Worm (Caenorhabditis elegans) whole organism, L1 larva: Measurements from ENCODE around the gene his-59.

Experiments used
- C04F5.9 ChIP-seq: sonication (generic microtip); optimal IDR thresholded peaks from 2 replicates; lab custom pipeline; 2016; ENCODE audit warnings: missing genetic modification characterization, missing compliant biosample characterization
- F16B12.6 ChIP-seq: fragments of 150-350 bp; optimal IDR thresholded peaks from 2 replicates; lab custom pipeline; 2014; ENCODE audit warnings: missing biosample characterization, missing genetic modification characterization
- aha-1 ChIP-seq: fragments of 150-350 bp; optimal IDR thresholded peaks from 2 replicates; lab custom pipeline; 2014; ENCODE audit warnings: missing biosample characterization, missing genetic modification characterization
- alr-1 ChIP-seq: fragments of 200-800 bp; sonication (Bioruptor generic); optimal IDR thresholded peaks from 2 replicates; lab custom pipeline; 2018; ENCODE audit warnings: borderline replicate concordance, mild to moderate bottlenecking, missing genetic modification characterization, missing compliant biosample characterization
- ama-1 ChIP-seq: fragments of 150-350 bp; optimal IDR thresholded peaks from 2 replicates; lab custom pipeline; 2014
- blmp-1 ChIP-seq: fragments of 150-350 bp; optimal IDR thresholded peaks from 2 replicates; lab custom pipeline; 2014; ENCODE audit warnings: missing biosample characterization, missing genetic modification characterization
- ceh-8 ChIP-seq: fragments of 200-800 bp; sonication (Bioruptor generic); optimal IDR thresholded peaks from 2 replicates; lab custom pipeline; 2018; ENCODE audit warnings: mild to moderate bottlenecking, missing genetic modification characterization, moderate library complexity, missing compliant biosample characterization
- ceh-82 ChIP-seq, 3 experiments: fragments of 150-350 bp in 1 of 3; sonication (generic microtip) in 2 of 3; optimal IDR thresholded peaks; 2 replicates each; lab custom pipeline; 2014 to 2017; ENCODE audit warnings: missing biosample characterization in 3 of 3, missing genetic modification characterization in 3 of 3
- ceh-88 ChIP-seq: fragments of 200-800 bp; sonication (Bioruptor generic); IDR thresholded peaks from 2 replicates; pipeline ENCODE4 v1.3.6; 2022; ENCODE audit warnings: missing genetic modification characterization, missing compliant biosample characterization
- dpl-1 ChIP-seq, 3 experiments: fragments of 150-350 bp in 2 of 3; sonication (generic microtip) in 1 of 3; optimal IDR thresholded peaks; 2 replicates each; lab custom pipeline; 2014 to 2017; ENCODE audit warnings: missing biosample characterization in 3 of 3, missing genetic modification characterization in 3 of 3, missing genetic modification reagents in 3 of 3
- efl-1 ChIP-seq, 4 experiments: fragments of 150-350 bp; optimal IDR thresholded peaks in 3 of 4; peaks in 1 of 4; 1 replicate in 1 of 4; 2 replicates in 3 of 4; lab custom pipeline; 2014; ENCODE audit warnings: missing biosample characterization in 2 of 4, missing genetic modification characterization in 2 of 4, missing genetic modification reagents in 2 of 4
- egl-27 ChIP-seq, 2 experiments: fragments of 150-350 bp in 1 of 2; sonication (generic microtip); optimal IDR thresholded peaks; 3 replicates each; lab custom pipeline; 2017 to 2018; ENCODE audit warnings: missing biosample characterization in 2 of 2, missing genetic modification characterization in 2 of 2, missing genetic modification reagents in 2 of 2
- elt-3 ChIP-seq, 6 experiments: fragments of 150-350 bp in 1 of 6; sonication (generic microtip); optimal IDR thresholded peaks; 2 replicates each; lab custom pipeline; 2017 to 2018; ENCODE audit warnings: missing biosample characterization in 6 of 6, missing genetic modification characterization in 6 of 6, inconsistent platforms in 1 of 6
- fos-1 ChIP-seq: fragments of 150-350 bp; optimal IDR thresholded peaks from 2 replicates; lab custom pipeline; 2014; ENCODE audit warnings: missing biosample characterization, missing genetic modification characterization
- hpl-2 ChIP-seq: fragments of 150-350 bp; optimal IDR thresholded peaks from 2 replicates; lab custom pipeline; 2014; ENCODE audit warnings: missing biosample characterization, missing genetic modification reagents, missing genetic modification characterization
- lin-15B ChIP-seq: fragments of 150-350 bp; sonication (generic microtip); optimal IDR thresholded peaks from 3 replicates; lab custom pipeline; 2014; ENCODE audit warnings: missing biosample characterization, missing genetic modification characterization
- lin-35 ChIP-seq, 2 experiments: fragments of 150-350 bp; optimal IDR thresholded peaks; 2 replicates each; lab custom pipeline; 2014; ENCODE audit warnings: missing biosample characterization in 2 of 2, missing genetic modification characterization in 2 of 2, missing genetic modification reagents in 2 of 2
- lsy-2 ChIP-seq, 2 experiments: fragments of 150-350 bp; optimal IDR thresholded peaks; 2 replicates each; lab custom pipeline; 2014; ENCODE audit warnings: missing biosample characterization in 2 of 2, missing genetic modification characterization in 2 of 2
- mab-9 ChIP-seq: fragments of 200-800 bp; sonication (Bioruptor generic); IDR thresholded peaks from 2 replicates; pipeline ENCODE4 v1.3.6; 2022; ENCODE audit warnings: missing genetic modification reagents, missing genetic modification characterization, missing compliant biosample characterization
- mdl-1 ChIP-seq, 2 experiments: fragments of 150-350 bp; optimal IDR thresholded peaks; 2 replicates each; lab custom pipeline; 2014 to 2017; ENCODE audit warnings: missing biosample characterization in 2 of 2, missing genetic modification characterization in 2 of 2, inconsistent platforms in 1 of 2
- nhr-11 ChIP-seq: fragments of 150-350 bp; optimal IDR thresholded peaks from 2 replicates; lab custom pipeline; 2014; ENCODE audit warnings: missing biosample characterization, missing genetic modification characterization
- nhr-19 ChIP-seq: fragments of 200-800 bp; sonication (Bioruptor generic); conservative IDR thresholded peaks from 2 replicates; pipeline ENCODE4 v1.3.6; 2022; ENCODE audit warnings: missing genetic modification characterization, missing compliant biosample characterization
- nhr-237 ChIP-seq: fragments of 150-350 bp; optimal IDR thresholded peaks from 2 replicates; lab custom pipeline; 2014; ENCODE audit warnings: missing biosample characterization, missing genetic modification characterization
- nhr-28 ChIP-seq: fragments of 150-350 bp; optimal IDR thresholded peaks from 2 replicates; lab custom pipeline; 2014; ENCODE audit warnings: missing biosample characterization, missing genetic modification characterization
- nhr-47 ChIP-seq: sonication (generic microtip); optimal IDR thresholded peaks from 2 replicates; lab custom pipeline; 2016; ENCODE audit warnings: mild to moderate bottlenecking, missing genetic modification characterization, moderate library complexity, missing compliant biosample characterization
- nhr-76 ChIP-seq: sonication (generic microtip); optimal IDR thresholded peaks from 2 replicates; lab custom pipeline; 2017; ENCODE audit warnings: missing biosample characterization, missing genetic modification characterization
- nhr-77 ChIP-seq: fragments of 150-350 bp; optimal IDR thresholded peaks from 2 replicates; lab custom pipeline; 2014; ENCODE audit warnings: missing biosample characterization, missing genetic modification characterization
- nhr-90 ChIP-seq: sonication (generic microtip); optimal IDR thresholded peaks from 2 replicates; lab custom pipeline; 2016; ENCODE audit warnings: mild to moderate bottlenecking, missing genetic modification characterization, missing compliant biosample characterization; ENCODE audit not compliant: poor library complexity
- pag-3 ChIP-seq: sonication (generic microtip); optimal IDR thresholded peaks from 2 replicates; lab custom pipeline; 2017; ENCODE audit warnings: missing genetic modification characterization, mild to moderate bottlenecking, missing compliant biosample characterization, antibody characterized with exemption, borderline replicate concordance; ENCODE audit not compliant: insufficient read depth
- pax-3 ChIP-seq: fragments of 200-800 bp; sonication (Bioruptor generic); optimal IDR thresholded peaks from 2 replicates; lab custom pipeline; 2018; ENCODE audit warnings: mild to moderate bottlenecking, missing genetic modification characterization, moderate library complexity, missing compliant biosample characterization
- snpc-4 ChIP-seq: fragments of 150-350 bp; optimal IDR thresholded peaks from 2 replicates; lab custom pipeline; 2014; ENCODE audit warnings: missing biosample characterization, missing genetic modification characterization
- sox-4 ChIP-seq: sonication (generic microtip); optimal IDR thresholded peaks from 2 replicates; lab custom pipeline; 2016; ENCODE audit warnings: missing genetic modification characterization, missing compliant biosample characterization
- tlp-1 ChIP-seq: fragments of 150-350 bp; optimal IDR thresholded peaks from 2 replicates; lab custom pipeline; 2014; ENCODE audit warnings: missing biosample characterization, missing genetic modification characterization
- unc-30 ChIP-seq: sonication (generic microtip); optimal IDR thresholded peaks from 2 replicates; lab custom pipeline; 2017; ENCODE audit warnings: missing biosample characterization, missing genetic modification characterization
- unc-98 ChIP-seq: fragments of 200-800 bp; sonication (Bioruptor generic); IDR thresholded peaks from 2 replicates; pipeline ENCODE4 v1.3.6; 2022; ENCODE audit warnings: missing genetic modification characterization, missing compliant biosample characterization
- vab-15 ChIP-seq: sonication (generic microtip); optimal IDR thresholded peaks from 2 replicates; lab custom pipeline; 2017; ENCODE audit warnings: missing genotype, mild to moderate bottlenecking, missing genetic modification characterization, missing compliant biosample characterization
- zag-1 ChIP-seq: fragments of 150-350 bp; optimal IDR thresholded peaks from 2 replicates; lab custom pipeline; 2014; ENCODE audit warnings: missing biosample characterization, missing genetic modification characterization
- ztf-11 ChIP-seq, 2 experiments: sonication (generic microtip); optimal IDR thresholded peaks; 2 replicates each; lab custom pipeline; 2016 to 2017; ENCODE audit warnings: missing genetic modification characterization in 2 of 2, missing biosample characterization in 1 of 2, missing compliant biosample characterization in 1 of 2
- ztf-4 ChIP-seq: fragments of 150-350 bp; optimal IDR thresholded peaks from 2 replicates; lab custom pipeline; 2014; ENCODE audit warnings: missing biosample characterization, missing genetic modification characterization

Gene his-59

ce11 chrIV:7507841-7508509, 19.9 kb downstream of the his-59 start, which contains the start of the genes vdac-1 and R05G6.5 (continued):
- peak; percentile 42 to 93 (median 70) for TF ChIP-seq ceh-82 (tag; optimal IDR thresholded peaks at IDR 0.05; lab: Kevin White, UChicago)
- TF ChIP-seq tlp-1 (tag; lab: Kevin White, UChicago) = no peak
- no peak for TF ChIP-seq pag-3 (tag; lab: Kevin White, UChicago)
- TF ChIP-seq ztf-11 (tag; optimal IDR thresholded peaks at IDR 0.05; lab: Kevin White, UChicago) = no peak
- TF ChIP-seq sox-4 (tag; lab: Kevin White, UChicago) = no peak
- TF ChIP-seq vab-15 (tag; lab: Kevin White, UChicago) = peak; percentile 8
- TF ChIP-seq nhr-77 (tag; lab: Kevin White, UChicago) = peak; percentile 90
- no peak for TF ChIP-seq zag-1 (tag; lab: Kevin White, UChicago)
- TF ChIP-seq mab-9 = 0 out of 2 replicates have a peak, but pooled peaks have one; percentile 17
- TF ChIP-seq nhr-237 = peak; percentile 73
- TF ChIP-seq ceh-88 (GFP tag; lab: Robert Waterston, UW) = peak; percentile 49; the same call in 1 of the 2 replicates
- TF ChIP-seq egl-27 (tag; optimal IDR thresholded peaks at IDR 0.05; lab: Kevin White, UChicago) = peak in 1 of 2 experiments; percentile 33
- peak; percentile 47 for TF ChIP-seq pax-3 (tag; lab: Kevin White, UChicago)
- TF ChIP-seq lsy-2 (tag; optimal IDR thresholded peaks at IDR 0.05; lab: Kevin White, UChicago) = peak; percentile 77 to 90
- TF ChIP-seq unc-30 = no peak
- no peak for TF ChIP-seq unc-98 (GFP tag; lab: Robert Waterston, UW)
- peak; percentile 83 for TF ChIP-seq nhr-47
- peak; percentile 87 for TF ChIP-seq nhr-19 (GFP tag; lab: Robert Waterston, UW)
- TF ChIP-seq mdl-1 (tag; optimal IDR thresholded peaks at IDR 0.05; lab: Kevin White, UChicago) = peak in 1 of 2 experiments; percentile 89
- no peak for TF ChIP-seq ceh-8 (GFP tag; lab: Kevin White, UChicago)
- no peak for TF ChIP-seq aha-1
- peak; percentile 11 for TF ChIP-seq snpc-4 (tag; lab: Kevin White, UChicago)
- peak; percentile 55 for TF ChIP-seq ztf-4 (tag; lab: Kevin White, UChicago)
- peak; percentile 72 for TF ChIP-seq lin-15B (tag; lab: Kevin White, UChicago)
- TF ChIP-seq hpl-2 (GFP tag; lab: Kevin White, UChicago) = no peak
- no peak for TF ChIP-seq nhr-76
- no peak for TF ChIP-seq C04F5.9 (tag; lab: Kevin White, UChicago)
- TF ChIP-seq nhr-90 (tag; lab: Kevin White, UChicago) = peak; percentile 80
- peak; percentile 63 for TF ChIP-seq fos-1
- TF ChIP-seq F16B12.6 (tag; lab: Kevin White, UChicago) = no peak
- TF ChIP-seq elt-3 (tag; optimal IDR thresholded peaks at IDR 0.05; lab: Kevin White, UChicago) = peak in 4 of 6 experiments; percentile 30 to 78 (median 46)
- TF ChIP-seq nhr-28 (tag; lab: Kevin White, UChicago) = no peak
- TF ChIP-seq nhr-11 (tag; lab: Kevin White, UChicago) = peak; percentile 24

- TF ChIP-seq lin-35 (GFP tag; optimal IDR thresholded peaks at IDR 0.05; lab: Kevin White, UChicago) (peak in 1 of 2 experiments; percentile 65), blmp-1 (tag; lab: Kevin White, UChicago) (no peak), ama-1 (lab: Kevin White, UChicago) (no peak), dpl-1 (GFP tag; optimal IDR thresholded peaks at IDR 0.05; lab: Kevin White, UChicago) (peak; percentile 18 to 51 (median 42)), lsy-2 (tag; optimal IDR thresholded peaks at IDR 0.05; lab: Kevin White, UChicago) (peak; percentile 51 to 87), efl-1 (optimal IDR thresholded peaks at IDR 0.05; lab: Kevin White, UChicago) (peak; percentile 38 to 56), efl-1 (GFP tag; optimal IDR thresholded peaks at IDR 0.05 in 1 of 2; lab: Kevin White, UChicago) (peak; percentile 48 to 91), nhr-76 (no peak), alr-1 (tag; lab: Kevin White, UChicago) (no peak)
These were observed 20.8 kb downstream of the his-59 start for ce11 chrIV:7508850-7509249.
